Worm (Caenorhabditis elegans) whole organism, L3 larva: Measurements from ENCODE around the gene glb-33.

Experiments used
- R02D3.7 ChIP-seq: fragments of 150-350 bp; optimal IDR thresholded peaks from 2 replicates; lab custom pipeline; 2014; ENCODE audit warnings: missing biosample characterization, missing genetic modification characterization
- aly-2 ChIP-seq: fragments of 150-350 bp; optimal IDR thresholded peaks from 2 replicates; lab custom pipeline; 2014; ENCODE audit warnings: missing biosample characterization, missing genetic modification characterization
- ceh-16 ChIP-seq: sonication (generic microtip); optimal IDR thresholded peaks from 2 replicates; lab custom pipeline; 2017; ENCODE audit warnings: missing biosample characterization, missing genetic modification characterization
- ceh-28 ChIP-seq: fragments of 150-350 bp; optimal IDR thresholded peaks from 2 replicates; lab custom pipeline; 2014; ENCODE audit warnings: missing biosample characterization, missing genetic modification reagents, missing genetic modification characterization
- ceh-82 ChIP-seq: fragments of 150-350 bp; optimal IDR thresholded peaks from 2 replicates; lab custom pipeline; 2014; ENCODE audit warnings: missing biosample characterization, missing genetic modification characterization
- ceh-9 ChIP-seq: sonication (generic microtip); optimal IDR thresholded peaks from 2 replicates; lab custom pipeline; 2018; ENCODE audit warnings: missing biosample characterization, missing genetic modification characterization
- daf-12 ChIP-seq: fragments of 150-350 bp; optimal IDR thresholded peaks from 2 replicates; lab custom pipeline; 2014; ENCODE audit warnings: missing biosample characterization, missing genetic modification reagents, missing genetic modification characterization
- egl-27 ChIP-seq: sonication (generic microtip); optimal IDR thresholded peaks from 4 replicates; lab custom pipeline; 2017; ENCODE audit warnings: missing biosample characterization, missing genetic modification reagents, missing genetic modification characterization
- egl-5 ChIP-seq: fragments of 150-350 bp; optimal IDR thresholded peaks from 2 replicates; lab custom pipeline; 2017; ENCODE audit warnings: missing biosample characterization, missing genetic modification reagents, missing genetic modification characterization, inconsistent platforms
- elt-2 ChIP-seq: sonication (generic microtip); optimal IDR thresholded peaks from 2 replicates; lab custom pipeline; 2016; ENCODE audit warnings: missing genetic modification reagents, mild to moderate bottlenecking, missing genetic modification characterization, missing compliant biosample characterization
- elt-3 ChIP-seq, 3 experiments: fragments of 150-350 bp in 1 of 3; sonication (generic microtip) in 2 of 3; optimal IDR thresholded peaks; 2 replicates in 2 of 3; 4 replicates in 1 of 3; lab custom pipeline; 2014 to 2017; ENCODE audit warnings: missing biosample characterization in 3 of 3, missing genetic modification characterization in 3 of 3
- eor-1 ChIP-seq, 2 experiments: fragments of 150-350 bp; optimal IDR thresholded peaks; 2 replicates each; lab custom pipeline; 2014 to 2018; ENCODE audit warnings: missing biosample characterization in 2 of 2, missing genetic modification characterization in 2 of 2
- fkh-10 ChIP-seq: sonication (generic microtip); optimal IDR thresholded peaks from 2 replicates; lab custom pipeline; 2017; ENCODE audit warnings: missing biosample characterization, missing genetic modification reagents, missing genetic modification characterization
- fkh-2 ChIP-seq: fragments of 150-350 bp; optimal IDR thresholded peaks from 2 replicates; lab custom pipeline; 2014; ENCODE audit warnings: missing biosample characterization, missing genetic modification reagents, missing genetic modification characterization
- fos-1 ChIP-seq: fragments of 150-350 bp; optimal IDR thresholded peaks from 2 replicates; lab custom pipeline; 2014; ENCODE audit warnings: missing biosample characterization, missing genetic modification characterization
- jun-1 ChIP-seq: fragments of 150-350 bp; optimal IDR thresholded peaks from 2 replicates; lab custom pipeline; 2014; ENCODE audit warnings: missing biosample characterization, missing genetic modification reagents, missing genetic modification characterization
- lin-15B ChIP-seq: fragments of 150-350 bp; optimal IDR thresholded peaks from 2 replicates; lab custom pipeline; 2014; ENCODE audit warnings: missing biosample characterization, missing genetic modification characterization
- lin-39 ChIP-seq: fragments of 150-350 bp; optimal IDR thresholded peaks from 2 replicates; lab custom pipeline; 2018; ENCODE audit warnings: missing biosample characterization, missing genetic modification reagents, missing genetic modification characterization
- lsy-12 ChIP-seq: sonication (generic microtip); optimal IDR thresholded peaks from 2 replicates; lab custom pipeline; 2016; ENCODE audit warnings: mild to moderate bottlenecking, missing genetic modification characterization, missing compliant biosample characterization
- mml-1 ChIP-seq: fragments of 150-350 bp; sonication (generic microtip); optimal IDR thresholded peaks from 3 replicates; lab custom pipeline; 2014; ENCODE audit warnings: missing biosample characterization, missing genetic modification characterization
- nfya-1 ChIP-seq: sonication (generic microtip); optimal IDR thresholded peaks from 2 replicates; lab custom pipeline; 2017; ENCODE audit warnings: missing genetic modification characterization, mild to moderate bottlenecking, missing compliant biosample characterization, antibody characterized with exemption, moderate library complexity; ENCODE audit not compliant: insufficient read depth
- nhr-11 ChIP-seq: fragments of 150-350 bp; optimal IDR thresholded peaks from 2 replicates; lab custom pipeline; 2014; ENCODE audit warnings: missing biosample characterization, missing genetic modification characterization
- nhr-12 ChIP-seq: fragments of 150-350 bp; optimal IDR thresholded peaks from 2 replicates; lab custom pipeline; 2014; ENCODE audit warnings: missing biosample characterization, missing genetic modification characterization
- nhr-28 ChIP-seq: fragments of 150-350 bp; optimal IDR thresholded peaks from 2 replicates; lab custom pipeline; 2014; ENCODE audit warnings: missing biosample characterization, missing genetic modification characterization
- nhr-43 ChIP-seq: sonication (generic microtip); optimal IDR thresholded peaks from 2 replicates; lab custom pipeline; 2016; ENCODE audit warnings: mild to moderate bottlenecking, missing genetic modification characterization, missing compliant biosample characterization; ENCODE audit not compliant: poor library complexity, severe bottlenecking
- nhr-67 ChIP-seq: fragments of 150-350 bp; optimal IDR thresholded peaks from 2 replicates; lab custom pipeline; 2014; ENCODE audit warnings: missing biosample characterization, missing genetic modification characterization
- nhr-76 ChIP-seq: fragments of 150-350 bp; sonication (generic microtip); optimal IDR thresholded peaks from 5 replicates; lab custom pipeline; 2014; ENCODE audit warnings: missing biosample characterization, missing genetic modification characterization
- nhr-77 ChIP-seq: fragments of 150-350 bp; optimal IDR thresholded peaks from 2 replicates; lab custom pipeline; 2014; ENCODE audit warnings: missing biosample characterization, missing genetic modification characterization
- pha-4 ChIP-seq: fragments of 150-350 bp; optimal IDR thresholded peaks from 2 replicates; lab custom pipeline; 2014; ENCODE audit warnings: missing biosample characterization, missing genetic modification reagents, missing genetic modification characterization
- pqm-1 ChIP-seq: fragments of 150-350 bp; optimal IDR thresholded peaks from 2 replicates; lab custom pipeline; 2017; ENCODE audit warnings: missing biosample characterization, missing genetic modification characterization, inconsistent platforms
- sea-2 ChIP-seq: fragments of 150-350 bp; sonication (generic microtip); optimal IDR thresholded peaks from 4 replicates; lab custom pipeline; 2014; ENCODE audit warnings: missing biosample characterization, missing genetic modification reagents, missing genetic modification characterization
- skn-1 ChIP-seq: fragments of 150-350 bp; optimal IDR thresholded peaks from 2 replicates; lab custom pipeline; 2014; ENCODE audit warnings: missing biosample characterization, missing genetic modification characterization
- snpc-4 ChIP-seq: fragments of 150-350 bp; optimal IDR thresholded peaks from 2 replicates; lab custom pipeline; 2014; ENCODE audit warnings: missing biosample characterization, missing genetic modification characterization
- unc-39 ChIP-seq: sonication (generic microtip); optimal IDR thresholded peaks from 4 replicates; lab custom pipeline; 2017; ENCODE audit warnings: missing biosample characterization, missing genetic modification characterization
- unc-62 ChIP-seq: fragments of 150-350 bp; sonication (generic microtip); optimal IDR thresholded peaks from 4 replicates; lab custom pipeline; 2014; ENCODE audit warnings: missing biosample characterization, missing genetic modification reagents, missing genetic modification characterization
- zag-1 ChIP-seq: fragments of 150-350 bp; optimal IDR thresholded peaks from 2 replicates; lab custom pipeline; 2014; ENCODE audit warnings: missing biosample characterization, missing genetic modification characterization
- ztf-4 ChIP-seq: fragments of 150-350 bp; optimal IDR thresholded peaks from 2 replicates; lab custom pipeline; 2014; ENCODE audit warnings: missing biosample characterization, missing genetic modification characterization

glb-33 gene

DNA sequence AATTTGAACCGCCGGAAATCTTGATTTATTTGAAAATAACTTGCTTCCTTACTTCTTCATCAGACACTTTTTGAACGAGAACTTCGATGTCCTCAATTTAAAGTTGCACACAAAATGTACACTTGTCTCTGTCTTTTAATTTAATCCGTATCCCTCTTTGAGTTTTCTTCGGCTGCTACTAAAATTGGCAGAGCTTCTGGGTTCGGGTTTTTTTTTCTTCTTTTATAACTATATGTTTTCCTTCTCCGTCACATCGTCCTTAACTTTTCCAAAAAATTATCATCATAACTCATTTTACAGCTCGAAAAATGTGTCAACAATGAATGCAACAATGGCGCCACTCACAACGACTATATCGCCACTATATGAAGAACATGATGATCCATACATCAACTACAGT lies at the start of gene glb-33:
glb-33 (plus strand) TSS at position 301 of the 400 bp plus-strand sequence.
- TF ChIP-seq elt-2 (tag; lab: Kevin White, UChicago) (no peak), fkh-10 (GFP tag; lab: Kevin White, UChicago) (no peak), nfya-1 (no peak), daf-12 (tag; lab: Kevin White, UChicago) (no peak), R02D3.7 (tag; lab: Kevin White, UChicago) (no peak), ceh-82 (tag; lab: Kevin White, UChicago) (no peak), pqm-1 (no peak), nhr-28 (tag; lab: Kevin White, UChicago) (no peak), egl-5 (no peak), snpc-4 (tag; lab: Kevin White, UChicago) (no peak), lin-39 (tag; lab: Kevin White, UChicago) (no peak), nhr-12 (tag; lab: Kevin White, UChicago) (no peak), jun-1 (tag; lab: Kevin White, UChicago) (no peak), ceh-28 (tag; lab: Kevin White, UChicago) (no peak), lsy-12 (tag; lab: Kevin White, UChicago) (no peak)

DNA sequence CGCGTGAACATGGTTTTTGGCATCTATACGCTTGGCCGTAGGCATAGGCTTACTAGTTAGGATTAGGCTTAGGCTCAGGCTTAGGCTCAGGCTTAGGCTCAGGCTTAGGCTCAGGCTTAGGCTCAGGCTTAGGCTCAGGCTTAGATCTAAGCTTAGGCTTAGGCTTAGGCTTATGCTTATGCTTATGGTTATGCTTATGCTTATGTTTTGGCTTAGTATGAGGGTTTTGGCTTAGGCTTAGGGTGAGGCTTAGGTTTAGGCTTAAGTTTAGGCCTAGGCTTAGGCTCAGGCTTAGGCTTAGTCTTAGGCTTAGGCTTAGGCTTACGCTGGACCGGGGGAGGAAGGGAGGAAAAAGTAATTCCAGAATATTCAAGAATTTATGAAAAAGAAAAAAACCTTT lies 46.1 kb upstream of the glb-33 start:
- TF ChIP-seq egl-5 = no peak
- TF ChIP-seq nhr-28 (tag; lab: Kevin White, UChicago) = no peak
- TF ChIP-seq eor-1 (tag; optimal IDR thresholded peaks at IDR 0.05; lab: Kevin White, UChicago) = no peak
- no peak for TF ChIP-seq nfya-1
- TF ChIP-seq ceh-9 = no peak
- no peak for TF ChIP-seq fos-1 (tag; lab: Kevin White, UChicago)
- TF ChIP-seq zag-1 (tag; lab: Kevin White, UChicago) = no peak
- no peak for TF ChIP-seq ceh-28 (tag; lab: Kevin White, UChicago)
- no peak for TF ChIP-seq ceh-16 (tag; lab: Kevin White, UChicago)
- no peak for TF ChIP-seq mml-1
- no peak for TF ChIP-seq sea-2 (GFP tag; lab: Kevin White, UChicago)
- TF ChIP-seq fkh-2 (tag; lab: Kevin White, UChicago) = no peak
- no peak for TF ChIP-seq fkh-10 (GFP tag; lab: Kevin White, UChicago)
- TF ChIP-seq unc-62 (GFP tag; lab: Kevin White, UChicago) = no peak
- no peak for TF ChIP-seq egl-27
- TF ChIP-seq skn-1 (tag; lab: Kevin White, UChicago) = no peak
- TF ChIP-seq lin-15B = no peak
- TF ChIP-seq, all 47 proteins: peak for 0

DNA sequence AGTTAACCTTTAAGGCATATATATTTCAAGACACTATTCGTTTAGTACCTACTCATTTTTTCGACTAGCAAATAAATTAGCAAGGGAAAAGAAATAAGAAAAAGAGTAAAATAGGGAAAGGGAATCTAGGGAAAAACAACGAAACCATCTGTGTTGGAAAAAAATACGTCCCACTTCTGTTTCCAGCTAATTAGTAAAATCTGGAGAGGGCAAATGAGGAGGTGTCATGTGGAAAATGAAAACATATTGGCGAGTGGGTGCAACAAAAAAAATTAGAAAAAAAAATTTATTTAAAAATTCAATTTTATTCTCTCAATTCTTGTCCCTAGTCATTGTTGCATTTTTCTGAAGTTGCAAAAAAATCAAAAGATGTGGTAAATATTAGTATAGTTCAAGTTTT lies 44.2 kb upstream of the glb-33 start:
- TF ChIP-seq nhr-76 (tag; lab: Kevin White, UChicago) = no peak
- no peak for TF ChIP-seq fkh-10 (GFP tag; lab: Kevin White, UChicago)
- no peak for TF ChIP-seq pha-4
- no peak for TF ChIP-seq elt-3 (tag; optimal IDR thresholded peaks at IDR 0.05; lab: Kevin White, UChicago)
- TF ChIP-seq mml-1 = no peak

DNA sequence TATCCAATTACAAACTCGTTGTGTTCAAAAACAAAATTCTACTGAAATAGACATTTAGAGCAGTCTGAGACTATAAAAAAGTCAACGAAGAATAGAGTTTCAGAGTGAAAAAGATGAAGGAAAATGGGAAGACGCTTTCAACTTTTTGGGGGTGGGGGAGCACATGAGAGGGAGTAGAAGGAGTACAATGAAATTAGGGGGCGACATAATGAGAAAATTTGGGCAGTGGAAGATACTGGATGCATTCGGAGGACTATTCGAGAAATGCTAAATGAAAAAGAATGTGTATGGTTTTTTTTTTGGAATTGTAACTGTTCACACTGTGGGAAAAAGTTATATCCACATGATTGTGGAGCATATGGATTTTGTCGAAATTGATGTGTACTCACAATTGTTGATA lies 38.7 kb upstream of the glb-33 start:
- no peak for TF ChIP-seq fos-1 (tag; lab: Kevin White, UChicago)
- TF ChIP-seq skn-1 (tag; lab: Kevin White, UChicago) = no peak
- TF ChIP-seq eor-1 (tag; optimal IDR thresholded peaks at IDR 0.05; lab: Kevin White, UChicago) = no peak
- TF ChIP-seq lsy-12 (tag; lab: Kevin White, UChicago) = no peak
- no peak for TF ChIP-seq pha-4
- TF ChIP-seq ceh-82 (tag; lab: Kevin White, UChicago) = no peak
- TF ChIP-seq zag-1 (tag; lab: Kevin White, UChicago) = no peak
- TF ChIP-seq elt-2 (tag; lab: Kevin White, UChicago) = no peak
- no peak for TF ChIP-seq daf-12 (tag; lab: Kevin White, UChicago)
- no peak for TF ChIP-seq ceh-16 (tag; lab: Kevin White, UChicago)
- TF ChIP-seq, all 47 proteins: peak for 0

DNA sequence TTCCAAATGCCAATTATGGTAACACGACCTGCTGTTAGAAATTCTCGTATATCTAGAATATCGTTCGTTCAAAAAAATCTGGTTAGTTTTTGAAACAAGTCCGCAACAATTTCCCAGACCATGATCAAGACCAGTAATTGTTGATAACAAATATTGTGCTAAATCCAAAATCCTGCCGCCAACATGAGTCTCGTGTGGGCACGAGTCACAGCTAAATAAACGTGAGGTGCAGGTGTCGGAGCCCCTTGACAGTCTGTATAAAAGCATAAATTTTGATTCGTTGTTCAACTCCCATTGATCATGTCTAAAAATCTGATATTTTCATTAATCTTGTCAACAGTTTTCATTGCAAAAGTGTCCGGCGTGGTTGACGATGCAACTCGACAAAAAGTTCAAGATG lies 37.1 kb upstream of the glb-33 start, which contains the start of gene F16B3.2:
F16B3.2 (plus strand) TSS at position 301 of the 400 bp plus-strand sequence.
- TF ChIP-seq mml-1 (no peak), unc-39 (no peak), fkh-2 (tag; lab: Kevin White, UChicago) (no peak), nfya-1 (no peak), R02D3.7 (tag; lab: Kevin White, UChicago) (no peak), nhr-11 (tag; lab: Kevin White, UChicago) (no peak), egl-5 (no peak), ceh-9 (no peak), aly-2 (tag; lab: Kevin White, UChicago) (no peak), elt-3 (tag; optimal IDR thresholded peaks at IDR 0.05; lab: Kevin White, UChicago) (no peak), pqm-1 (no peak), nhr-28 (tag; lab: Kevin White, UChicago) (no peak), nhr-67 (no peak), ztf-4 (tag; lab: Kevin White, UChicago) (no peak), nhr-43 (tag; lab: Kevin White, UChicago) (no peak), unc-62 (GFP tag; lab: Kevin White, UChicago) (no peak), ceh-28 (tag; lab: Kevin White, UChicago) (no peak), nhr-77 (tag; lab: Kevin White, UChicago) (no peak)
